Worm (Caenorhabditis elegans) whole organism, L2 larva: ENCODE results near the gene gldi-7.

Experiments used
- ZK546.5 ChIP-seq: sonication (generic microtip); optimal IDR thresholded peaks from 2 replicates; lab custom pipeline; 2017; ENCODE audit warnings: missing biosample characterization, missing genetic modification characterization
- lsy-2 ChIP-seq, 2 experiments: fragments of 150-350 bp in 1 of 2; sonication (generic microtip) in 1 of 2; optimal IDR thresholded peaks; 2 replicates each; lab custom pipeline; 2014 to 2017; ENCODE audit warnings: missing biosample characterization in 2 of 2, missing genetic modification characterization in 2 of 2
- mab-5 ChIP-seq: fragments of 150-350 bp; optimal IDR thresholded peaks from 2 replicates; lab custom pipeline; 2014; ENCODE audit warnings: missing biosample characterization, missing genetic modification characterization
- mdl-1 ChIP-seq, 2 experiments: fragments of 150-350 bp in 1 of 2; sonication (generic microtip) in 1 of 2; optimal IDR thresholded peaks; 2 replicates each; lab custom pipeline; 2017; ENCODE audit warnings: missing biosample characterization in 2 of 2, missing genetic modification characterization in 2 of 2
- nhr-11 ChIP-seq: fragments of 150-350 bp; optimal IDR thresholded peaks from 2 replicates; lab custom pipeline; 2014; ENCODE audit warnings: missing biosample characterization, missing genetic modification characterization
- nhr-23 ChIP-seq: fragments of 150-350 bp; optimal IDR thresholded peaks from 2 replicates; lab custom pipeline; 2014; ENCODE audit warnings: missing biosample characterization, missing genetic modification reagents, missing genetic modification characterization
- nhr-77 ChIP-seq: fragments of 150-350 bp; optimal IDR thresholded peaks from 2 replicates; lab custom pipeline; 2014; ENCODE audit warnings: missing biosample characterization, missing genetic modification characterization
- unc-39 ChIP-seq: fragments of 150-350 bp; optimal IDR thresholded peaks from 2 replicates; lab custom pipeline; 2014; ENCODE audit warnings: missing biosample characterization, missing genetic modification characterization
- ztf-4 ChIP-seq: fragments of 150-350 bp; optimal IDR thresholded peaks from 2 replicates; lab custom pipeline; 2014; ENCODE audit warnings: missing biosample characterization, missing genetic modification characterization

- no peak for TF ChIP-seq unc-39 (tag; lab: Kevin White, UChicago)
- no peak for TF ChIP-seq mdl-1 (tag; optimal IDR thresholded peaks at IDR 0.05; lab: Kevin White, UChicago)
- TF ChIP-seq nhr-77 (tag; lab: Kevin White, UChicago), result no peak
- TF ChIP-seq lsy-2 (tag; optimal IDR thresholded peaks at IDR 0.05; lab: Kevin White, UChicago), result peak in 1 of 2 experiments; percentile 24
- TF ChIP-seq ZK546.5 (tag; lab: Kevin White, UChicago), result no peak
- no peak for TF ChIP-seq nhr-23 (tag; lab: Kevin White, UChicago)
- no peak for TF ChIP-seq mab-5 (tag; lab: Kevin White, UChicago)
- TF ChIP-seq ztf-4 (tag; lab: Kevin White, UChicago), result peak; percentile 58
- TF ChIP-seq nhr-11 (tag; lab: Kevin White, UChicago), result no peak
These were observed 49.9 kb downstream of the gldi-7 start for ce11 chrII:8481033-8481708.
